Fruit fly (Drosophila melanogaster): ENCODE results near the gene DIP-epsilon.

Gene DIP-epsilon

DNA sequence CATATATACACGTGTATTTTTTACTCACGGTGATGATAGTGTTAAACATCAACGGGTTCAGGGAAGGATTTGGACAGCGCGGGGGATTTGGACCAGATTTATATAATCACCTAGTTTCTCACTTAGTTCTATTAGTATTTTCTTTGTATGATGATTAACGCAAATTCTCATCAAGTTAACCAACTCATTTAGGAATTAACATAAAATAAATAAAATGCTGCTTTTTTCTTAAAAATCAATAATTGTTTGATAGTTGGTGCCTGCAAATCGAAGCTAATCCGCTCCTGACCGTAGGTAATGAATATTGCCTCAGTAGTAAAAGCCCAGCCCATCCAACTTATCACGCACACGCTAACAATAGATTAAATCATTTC is 59.3 kb downstream of the DIP-epsilon start (continued):
- no peak for TF ChIP-seq CG8359 (GFP tag; optimal IDR thresholded peaks at IDR 0.05; ENCODE audit: borderline replicate concordance)
- peak; percentile 76 for TF ChIP-seq CG1792 (GFP tag; optimal IDR thresholded peaks at IDR 0.05)
- peak; percentile 66 for TF ChIP-seq Deaf1 (tag; optimal IDR thresholded peaks at IDR 0.05)
- peak; percentile 76 for TF ChIP-seq Nf-YC (tag; optimal IDR thresholded peaks at IDR 0.05)
- TF ChIP-seq Elba2 (GFP tag; optimal IDR thresholded peaks at IDR 0.05): no peak
- TF ChIP-seq CG31365 (tag; optimal IDR thresholded peaks at IDR 0.05): peak; percentile 14
- 0 out of 2 replicates have a peak, but pooled peaks have one; percentile 31 for TF ChIP-seq aop (GFP tag; IDR thresholded peaks at IDR 0.05)
- TF ChIP-seq knrl (GFP tag; IDR thresholded peaks at IDR 0.05; ENCODE audit: partially characterized antibody): peak; percentile 47; the same call in 1 of the 3 replicates
- TF ChIP-seq Sox100B (GFP tag; optimal IDR thresholded peaks at IDR 0.05): peak; percentile 79
- peak; percentile 73 for TF ChIP-seq luna (GFP tag; optimal IDR thresholded peaks at IDR 0.05)
- peak; percentile 36 for TF ChIP-seq CG17328 (GFP tag; IDR thresholded peaks at IDR 0.05)
- no peak for TF ChIP-seq hth (optimal IDR thresholded peaks at IDR 0.05)
- TF ChIP-seq CG8388 (GFP tag; optimal IDR thresholded peaks at IDR 0.05): peak; percentile 39
- peak; percentile 84 for TF ChIP-seq danr (GFP tag; IDR thresholded peaks at IDR 0.05)
- TF ChIP-seq btn (GFP tag; optimal IDR thresholded peaks at IDR 0.05): peak; percentile 15
- TF ChIP-seq CG6175 (GFP tag; IDR thresholded peaks at IDR 0.05): peak; percentile 57; the same call in 2 of the 3 replicates
- TF ChIP-seq C15 (GFP tag; IDR thresholded peaks at IDR 0.05): peak; percentile 65; the same call in 1 of the 3 replicates
- TF ChIP-seq ERR (GFP tag; optimal IDR thresholded peaks at IDR 0.05): peak; percentile 66
- TF ChIP-seq CG13123 (GFP tag; optimal IDR thresholded peaks at IDR 0.05): peak; percentile 4
- TF ChIP-seq CG4424 (GFP tag; optimal IDR thresholded peaks at IDR 0.05): peak; percentile 78
- TF ChIP-seq peb (GFP tag; IDR thresholded peaks at IDR 0.05): peak; percentile 83
- TF ChIP-seq lov (optimal IDR thresholded peaks at IDR 0.05): no peak
- TF ChIP-seq lov (GFP tag; IDR thresholded peaks at IDR 0.05): no peak
- TF ChIP-seq pnt (GFP tag; optimal IDR thresholded peaks at IDR 0.05): peak; percentile 65
- peak; percentile 45 for TF ChIP-seq Asciz (GFP tag; optimal IDR thresholded peaks at IDR 0.05)
- peak; percentile 55 for TF ChIP-seq CG18011 (GFP tag; optimal IDR thresholded peaks at IDR 0.05)
- peak; percentile 89 for TF ChIP-seq lilli (GFP tag; optimal IDR thresholded peaks at IDR 0.05)
- peak; percentile 9 for TF ChIP-seq CG30020 (tag; optimal IDR thresholded peaks at IDR 0.05)
- no peak for TF ChIP-seq CG10321 (GFP tag; IDR thresholded peaks at IDR 0.05)
- TF ChIP-seq Xrp1 (GFP tag; IDR thresholded peaks at IDR 0.05): peak; percentile 81
- peak; percentile 76 for TF ChIP-seq CG11085 (GFP tag; IDR thresholded peaks at IDR 0.05)
- TF ChIP-seq nerfin-1 (tag; optimal IDR thresholded peaks at IDR 0.05): peak; percentile 70
- peak; percentile 78 for TF ChIP-seq CG7357 (GFP tag; IDR thresholded peaks at IDR 0.05)
- peak; percentile 97 for TF ChIP-seq CG34376 (GFP tag; optimal IDR thresholded peaks at IDR 0.05)
- TF ChIP-seq Adf1 (GFP tag; IDR thresholded peaks at IDR 0.05): peak; percentile 65
- peak; percentile 47; the same call in 1 of the 3 replicates for TF ChIP-seq otp (GFP tag; IDR thresholded peaks at IDR 0.05)
- TF ChIP-seq CG7963 (GFP tag; IDR thresholded peaks at IDR 0.05; ENCODE audit: partially characterized antibody): no peak
- TF ChIP-seq Trl (optimal IDR thresholded peaks at IDR 0.05): no peak
- peak; percentile 69 for TF ChIP-seq Trl (GFP tag; optimal IDR thresholded peaks at IDR 0.05)
- TF ChIP-seq D19B (GFP tag; optimal IDR thresholded peaks at IDR 0.05): peak; percentile 79
- no peak for TF ChIP-seq Dip2 (GFP tag; IDR thresholded peaks at IDR 0.05)
- peak; percentile 71 for TF ChIP-seq dimm (GFP tag; IDR thresholded peaks at IDR 0.05)
- TF ChIP-seq Kr (GFP tag; optimal IDR thresholded peaks at IDR 0.05): no peak
- peak; percentile 72 for TF ChIP-seq CG6854 (GFP tag; optimal IDR thresholded peaks at IDR 0.05)
- peak; percentile 81 for TF ChIP-seq Usf (GFP tag; optimal IDR thresholded peaks at IDR 0.05)
- peak; percentile 86 for TF ChIP-seq CG13624 (GFP tag; optimal IDR thresholded peaks at IDR 0.05)
- TF ChIP-seq CG2116 (GFP tag; optimal IDR thresholded peaks at IDR 0.05): no peak
- TF ChIP-seq CG7839 (tag; optimal IDR thresholded peaks at IDR 0.05): peak; percentile 95
- TF ChIP-seq CG4730 (GFP tag; IDR thresholded peaks at IDR 0.05): peak; percentile 74
- TF ChIP-seq CG6791 (GFP tag; IDR thresholded peaks at IDR 0.05; ENCODE audit: partially characterized antibody): no peak
- peak; percentile 69 for TF ChIP-seq shn (GFP tag; optimal IDR thresholded peaks at IDR 0.05)
- no peak for TF ChIP-seq unc-4 (GFP tag; IDR thresholded peaks at IDR 0.05; ENCODE audit: partially characterized antibody)
